Worm (Caenorhabditis elegans): ENCODE results near the gene sqst-1.

The sqst-1 gene

ce11 chrIV:12009046-12009674, 24.9 kb upstream of the sqst-1 start:
- peak in 1 of 2 experiments; percentile 95 for TF ChIP-seq daf-16 (GFP tag; optimal IDR thresholded peaks at IDR 0.05)
- TF ChIP-seq daf-16 (tag; optimal IDR thresholded peaks at IDR 0.05) = no peak
- no peak for TF ChIP-seq zfp-3 (GFP tag; conservative IDR thresholded peaks at IDR 0.05)
- peak in 1 of 2 experiments; percentile 98 for TF ChIP-seq unc-62 (GFP tag; optimal IDR thresholded peaks at IDR 0.05 in 1 of 2)
- no peak for TF ChIP-seq unc-62 (tag; optimal IDR thresholded peaks at IDR 0.05)
- peak; percentile 23 for TF ChIP-seq hlh-30 (tag; optimal IDR thresholded peaks at IDR 0.05; ENCODE audit: insufficient read depth)
- TF ChIP-seq dmd-8 (GFP tag; IDR thresholded peaks at IDR 0.05) = no peak
- TF ChIP-seq dmd-6 (GFP tag; IDR thresholded peaks at IDR 0.05) = 0 out of 2 replicates have a peak, but pooled peaks have one; percentile 6
- no peak for TF ChIP-seq lin-1 (GFP tag; IDR thresholded peaks at IDR 0.05)
- peak; percentile 20 for TF ChIP-seq hlh-11 (tag; optimal IDR thresholded peaks at IDR 0.05)

- TF ChIP-seq daf-16 (GFP tag; optimal IDR thresholded peaks at IDR 0.05) (peak in 1 of 2 experiments; percentile 54), daf-16 (tag; optimal IDR thresholded peaks at IDR 0.05) (no peak), ama-1 (optimal IDR thresholded peaks at IDR 0.05) (no peak), zag-1 (tag; optimal IDR thresholded peaks at IDR 0.05) (no peak), ztf-7 (tag; optimal IDR thresholded peaks at IDR 0.05) (no peak), aly-2 (tag; optimal IDR thresholded peaks at IDR 0.05) (no peak), rbr-2 (tag; optimal IDR thresholded peaks at IDR 0.05) (no peak), lim-7 (GFP tag; IDR thresholded peaks at IDR 0.05) (no peak), lin-38 (GFP tag; IDR thresholded peaks at IDR 0.05) (no peak), egl-43 (GFP tag; IDR thresholded peaks at IDR 0.05) (no peak), lin-39 (tag; optimal IDR thresholded peaks at IDR 0.05) (no peak), vab-7 (GFP tag; IDR thresholded peaks at IDR 0.05) (no peak), daf-8 (GFP tag; IDR thresholded peaks at IDR 0.05) (no peak), duxl-1 (tag; optimal IDR thresholded peaks at IDR 0.05; ENCODE audit: poor library complexity) (no peak), F44E2.7 (GFP tag; IDR thresholded peaks at IDR 0.05) (no peak), Y105C5A.15 (GFP tag; IDR thresholded peaks at IDR 0.05) (no peak), fkh-10 (GFP tag; optimal IDR thresholded peaks at IDR 0.05) (no peak), Y75B8A.6 (GFP tag; IDR thresholded peaks at IDR 0.05) (no peak), ceh-32 (tag; optimal IDR thresholded peaks at IDR 0.05; ENCODE audit: poor library complexity) (no peak), mxl-2 (GFP tag; conservative IDR thresholded peaks at IDR 0.05) (no peak), D1046.2 (GFP tag; IDR thresholded peaks at IDR 0.05) (no peak), nhr-48 (tag; optimal IDR thresholded peaks at IDR 0.05) (no peak), aha-1 (tag) (no peak), nhr-28 (tag; optimal IDR thresholded peaks at IDR 0.05) (no peak), dmd-6 (GFP tag; IDR thresholded peaks at IDR 0.05) (0 out of 2 replicates have a peak, but pooled peaks have one; percentile 9), lin-15B (tag; optimal IDR thresholded peaks at IDR 0.05) (no peak), hlh-30 (tag; optimal IDR thresholded peaks at IDR 0.05; ENCODE audit: insufficient read depth) (peak; percentile 49), hif-1 (tag; optimal IDR thresholded peaks at IDR 0.05) (peak in 1 of 2 experiments; percentile 30), lin-1 (GFP tag; IDR thresholded peaks at IDR 0.05) (no peak), skn-1 (tag; optimal IDR thresholded peaks at IDR 0.05) (no peak), dpl-1 (GFP tag; optimal IDR thresholded peaks at IDR 0.05) (no peak), ceh-28 (tag; optimal IDR thresholded peaks at IDR 0.05) (no peak), daf-12 (tag; optimal IDR thresholded peaks at IDR 0.05) (no peak), nhr-102 (tag; optimal IDR thresholded peaks at IDR 0.05) (no peak), nhr-237 (tag; optimal IDR thresholded peaks at IDR 0.05) (no peak), hlh-11 (tag; optimal IDR thresholded peaks at IDR 0.05) (peak; percentile 72), Y48G9A.11 (GFP tag; IDR thresholded peaks at IDR 0.05) (no peak), daf-19 (GFP tag; conservative IDR thresholded peaks at IDR 0.05) (no peak), zfp-3 (GFP tag; conservative IDR thresholded peaks at IDR 0.05) (no peak), madf-5 (GFP tag; IDR thresholded peaks at IDR 0.05) (no peak), saeg-2 (GFP tag; IDR thresholded peaks at IDR 0.05) (no peak), unc-62 (GFP tag; optimal IDR thresholded peaks at IDR 0.05 in 1 of 2) (no peak), unc-62 (tag; optimal IDR thresholded peaks at IDR 0.05) (no peak), egl-27 (tag; optimal IDR thresholded peaks at IDR 0.05) (no peak), mdl-1 (tag; optimal IDR thresholded peaks at IDR 0.05) (peak in 1 of 2 experiments; percentile 42), zip-2 (tag; optimal IDR thresholded peaks at IDR 0.05) (no peak), sdz-12 (GFP tag; optimal IDR thresholded peaks at IDR 0.05) (no peak)
Observed at ce11 chrIV:12010377-12010776, 23.7 kb upstream of the sqst-1 start.

All from whole organism, L4 larva.